Fruit fly (Drosophila melanogaster) whole organism, prepupa: ENCODE data around the gene Mo25.

Experiments
- Blimp-1 ChIP-seq: fragments of 200-800 bp; sonication (Bioruptor generic); optimal IDR thresholded peaks from 3 replicates; lab custom pipeline; 2017; ENCODE audit warnings: missing biosample characterization, missing genetic modification characterization, mild to moderate bottlenecking, moderate library complexity, missing genetic modification reagents
- CG10631 ChIP-seq: fragments of 200-800 bp; sonication (Bioruptor generic); optimal IDR thresholded peaks from 2 replicates; lab custom pipeline; 2016; ENCODE audit warnings: missing biosample characterization, missing genetic modification characterization
- CG11762 ChIP-seq: fragments of 200-800 bp; sonication (Bioruptor generic); optimal IDR thresholded peaks from 3 replicates; lab custom pipeline; 2016; ENCODE audit warnings: missing biosample characterization, missing genetic modification characterization; ENCODE audit not compliant: insufficient read depth
- CG11902 ChIP-seq: fragments of 200-800 bp; sonication (Bioruptor generic); optimal IDR thresholded peaks from 3 replicates; lab custom pipeline; 2016; ENCODE audit warnings: missing biosample characterization, missing genetic modification characterization
- CG15336 ChIP-seq: fragments of 200-800 bp; sonication (Bioruptor generic); IDR thresholded peaks from 2 replicates; pipeline ENCODE4 v1.3.6; 2022; ENCODE audit warnings: missing biosample characterization, missing genetic modification characterization
- CG1621 ChIP-seq: fragments of 200-800 bp; sonication (Bioruptor generic); optimal IDR thresholded peaks from 3 replicates; lab custom pipeline; 2018; ENCODE audit warnings: missing biosample characterization, mild to moderate bottlenecking, missing genetic modification characterization
- CG16779 ChIP-seq: fragments of 200-800 bp; sonication (Bioruptor generic); optimal IDR thresholded peaks from 3 replicates; lab custom pipeline; 2017; ENCODE audit warnings: missing biosample characterization, mild to moderate bottlenecking, missing genetic modification characterization
- CG3032 ChIP-seq: fragments of 200-800 bp; optimal IDR thresholded peaks from 2 replicates; lab custom pipeline; 2019; ENCODE audit warnings: missing biosample characterization, mild to moderate bottlenecking, missing genetic modification characterization, moderate library complexity
- CG31627 ChIP-seq: fragments of 200-800 bp; sonication (Bioruptor generic); optimal IDR thresholded peaks from 3 replicates; lab custom pipeline; 2016; ENCODE audit warnings: missing biosample characterization, missing genetic modification characterization
- CG32006 ChIP-seq: fragments of 200-800 bp; sonication (Bioruptor generic); optimal IDR thresholded peaks from 3 replicates; lab custom pipeline; 2017; ENCODE audit warnings: missing biosample characterization, mild to moderate bottlenecking, missing genetic modification characterization
- CG34406 ChIP-seq: fragments of 200-800 bp; sonication (Bioruptor generic); optimal IDR thresholded peaks from 3 replicates; lab custom pipeline; 2016; ENCODE audit warnings: missing biosample characterization, missing genetic modification characterization
- CG3919 ChIP-seq: fragments of 200-800 bp; sonication (Bioruptor generic); optimal IDR thresholded peaks from 3 replicates; lab custom pipeline; 2016; ENCODE audit warnings: missing biosample characterization, missing genetic modification characterization
- CG4318 ChIP-seq: fragments of 200-800 bp; sonication (Bioruptor generic); optimal IDR thresholded peaks from 3 replicates; lab custom pipeline; 2017; ENCODE audit warnings: missing biosample characterization, mild to moderate bottlenecking, missing genetic modification characterization
- CG6163 ChIP-seq: fragments of 200-800 bp; sonication (Bioruptor generic); IDR thresholded peaks from 3 replicates; pipeline ENCODE4 v1.3.6; 2022; ENCODE audit warnings: missing biosample characterization, missing genetic modification characterization
- CG6276 ChIP-seq: fragments of 200-800 bp; sonication (Bioruptor generic); optimal IDR thresholded peaks from 2 replicates; lab custom pipeline; 2017; ENCODE audit warnings: missing biosample characterization, mild to moderate bottlenecking, missing genetic modification characterization
- CG6792 ChIP-seq: fragments of 200-800 bp; sonication (Bioruptor generic); optimal IDR thresholded peaks from 3 replicates; lab custom pipeline; 2016; ENCODE audit warnings: missing biosample characterization, missing genetic modification characterization
- CG6854 ChIP-seq: fragments of 200-800 bp; sonication (Bioruptor generic); optimal IDR thresholded peaks from 2 replicates; lab custom pipeline; 2017; ENCODE audit warnings: missing biosample characterization, mild to moderate bottlenecking, missing genetic modification characterization
- CG8632 ChIP-seq: fragments of 200-800 bp; sonication (Bioruptor generic); optimal IDR thresholded peaks from 3 replicates; lab custom pipeline; 2016; ENCODE audit warnings: missing biosample characterization, missing genetic modification characterization
- Eip75B ChIP-seq: fragments of 200-800 bp; sonication (Bioruptor generic); optimal IDR thresholded peaks from 3 replicates; lab custom pipeline; 2016; ENCODE audit warnings: missing biosample characterization, missing genetic modification characterization
- Eip78C ChIP-seq: fragments of 200-800 bp; sonication (Bioruptor generic); peaks from one replicate; lab custom pipeline; 2016; ENCODE audit warnings: missing biosample characterization, missing genetic modification characterization
- Eip93F ChIP-seq: fragments of 200-800 bp; sonication (Bioruptor generic); optimal IDR thresholded peaks from 2 replicates; lab custom pipeline; 2016; ENCODE audit warnings: missing biosample characterization, mild to moderate bottlenecking, missing genetic modification characterization
- Ets21C ChIP-seq: fragments of 200-800 bp; sonication (Bioruptor generic); optimal IDR thresholded peaks from 3 replicates; lab custom pipeline; 2016; ENCODE audit warnings: missing biosample characterization, missing genetic modification characterization
- Ets96B ChIP-seq: fragments of 200-800 bp; optimal IDR thresholded peaks from 2 replicates; lab custom pipeline; 2019; ENCODE audit warnings: missing biosample characterization, mild to moderate bottlenecking, missing genetic modification characterization, moderate library complexity
- Hr38 ChIP-seq: sonication (Bioruptor generic); optimal IDR thresholded peaks from 2 replicates; lab custom pipeline; 2016; ENCODE audit warnings: missing biosample characterization, missing genetic modification characterization
- Hr39 ChIP-seq: fragments of 200-800 bp; sonication (Bioruptor generic); optimal IDR thresholded peaks from 2 replicates; lab custom pipeline; 2016; ENCODE audit warnings: missing biosample characterization, missing genetic modification characterization
- Hr4 ChIP-seq: fragments of 200-800 bp; sonication (Bioruptor generic); optimal IDR thresholded peaks from 3 replicates; lab custom pipeline; 2016; ENCODE audit warnings: missing biosample characterization, missing genetic modification characterization
- Lpt ChIP-seq: fragments of 200-800 bp; sonication (Bioruptor generic); optimal IDR thresholded peaks from 3 replicates; lab custom pipeline; 2016; ENCODE audit warnings: missing biosample characterization, missing genetic modification characterization
- Met ChIP-seq: fragments of 200-800 bp; sonication (Bioruptor generic); optimal IDR thresholded peaks from 3 replicates; lab custom pipeline; 2016; ENCODE audit warnings: missing biosample characterization, missing genetic modification characterization
- OdsH ChIP-seq: fragments of 200-800 bp; sonication (Bioruptor generic); optimal IDR thresholded peaks from 3 replicates; lab custom pipeline; 2016; ENCODE audit warnings: missing biosample characterization, missing genetic modification characterization
- Smox ChIP-seq: fragments of 200-800 bp; sonication (Bioruptor generic); optimal IDR thresholded peaks from 3 replicates; lab custom pipeline; 2016; ENCODE audit warnings: missing biosample characterization, missing genetic modification characterization
- Sox102F ChIP-seq: fragments of 200-800 bp; sonication (Bioruptor generic); optimal IDR thresholded peaks from 2 replicates; lab custom pipeline; 2016; ENCODE audit warnings: missing biosample characterization, mild to moderate bottlenecking, missing genetic modification characterization
- Sox14 ChIP-seq: fragments of 200-800 bp; sonication (Bioruptor generic); optimal IDR thresholded peaks from 3 replicates; lab custom pipeline; 2016; ENCODE audit warnings: missing biosample characterization, missing genetic modification characterization
- achi ChIP-seq: fragments of 200-800 bp; sonication (Bioruptor generic); optimal IDR thresholded peaks from 3 replicates; lab custom pipeline; 2016; ENCODE audit warnings: missing biosample characterization, missing genetic modification characterization
- acj6 ChIP-seq: fragments of 200-800 bp; sonication (Bioruptor generic); optimal IDR thresholded peaks from 3 replicates; lab custom pipeline; 2016; ENCODE audit warnings: missing biosample characterization, missing genetic modification characterization
- cyc ChIP-seq: fragments of 200-800 bp; sonication (Bioruptor generic); optimal IDR thresholded peaks from 3 replicates; lab custom pipeline; 2016; ENCODE audit warnings: missing biosample characterization, missing genetic modification characterization
- dsx ChIP-seq: fragments of 200-800 bp; optimal IDR thresholded peaks from 3 replicates; lab custom pipeline; 2019; ENCODE audit warnings: missing biosample characterization, mild to moderate bottlenecking, missing genetic modification characterization, moderate library complexity; ENCODE audit not compliant: poor library complexity, severe bottlenecking
- eg ChIP-seq: fragments of 200-800 bp; sonication (Bioruptor generic); IDR thresholded peaks from 3 replicates; pipeline ENCODE4 v1.3.6; 2022; ENCODE audit warnings: missing biosample characterization, missing genetic modification characterization
- esn ChIP-seq: fragments of 200-800 bp; sonication (Bioruptor generic); optimal IDR thresholded peaks from 2 replicates; lab custom pipeline; 2016; ENCODE audit warnings: missing biosample characterization, mild to moderate bottlenecking, missing genetic modification characterization, moderate library complexity
- fd59A ChIP-seq: fragments of 200-800 bp; sonication (Bioruptor generic); optimal IDR thresholded peaks from 2 replicates; lab custom pipeline; 2017; ENCODE audit warnings: missing biosample characterization, mild to moderate bottlenecking, missing genetic modification characterization, missing genetic modification reagents
- lz ChIP-seq: fragments of 200-800 bp; sonication (Bioruptor generic); optimal IDR thresholded peaks from 3 replicates; lab custom pipeline; 2016; ENCODE audit warnings: missing biosample characterization, missing genetic modification characterization
- net ChIP-seq: fragments of 200-800 bp; sonication (Bioruptor generic); optimal IDR thresholded peaks from 3 replicates; lab custom pipeline; 2016; ENCODE audit warnings: missing biosample characterization, missing genetic modification characterization
- pdm3 ChIP-seq: fragments of 200-800 bp; sonication (Bioruptor generic); optimal IDR thresholded peaks from 3 replicates; lab custom pipeline; 2016; ENCODE audit warnings: missing biosample characterization, missing genetic modification characterization
- svp ChIP-seq: fragments of 200-800 bp; sonication (Bioruptor generic); peaks from one replicate; lab custom pipeline; 2016; ENCODE audit warnings: missing biosample characterization, missing genetic modification characterization
- topi ChIP-seq: fragments of 200-800 bp; sonication (Bioruptor generic); optimal IDR thresholded peaks from 3 replicates; lab custom pipeline; 2016; ENCODE audit warnings: missing biosample characterization, missing genetic modification characterization

The Mo25 gene

DNA sequence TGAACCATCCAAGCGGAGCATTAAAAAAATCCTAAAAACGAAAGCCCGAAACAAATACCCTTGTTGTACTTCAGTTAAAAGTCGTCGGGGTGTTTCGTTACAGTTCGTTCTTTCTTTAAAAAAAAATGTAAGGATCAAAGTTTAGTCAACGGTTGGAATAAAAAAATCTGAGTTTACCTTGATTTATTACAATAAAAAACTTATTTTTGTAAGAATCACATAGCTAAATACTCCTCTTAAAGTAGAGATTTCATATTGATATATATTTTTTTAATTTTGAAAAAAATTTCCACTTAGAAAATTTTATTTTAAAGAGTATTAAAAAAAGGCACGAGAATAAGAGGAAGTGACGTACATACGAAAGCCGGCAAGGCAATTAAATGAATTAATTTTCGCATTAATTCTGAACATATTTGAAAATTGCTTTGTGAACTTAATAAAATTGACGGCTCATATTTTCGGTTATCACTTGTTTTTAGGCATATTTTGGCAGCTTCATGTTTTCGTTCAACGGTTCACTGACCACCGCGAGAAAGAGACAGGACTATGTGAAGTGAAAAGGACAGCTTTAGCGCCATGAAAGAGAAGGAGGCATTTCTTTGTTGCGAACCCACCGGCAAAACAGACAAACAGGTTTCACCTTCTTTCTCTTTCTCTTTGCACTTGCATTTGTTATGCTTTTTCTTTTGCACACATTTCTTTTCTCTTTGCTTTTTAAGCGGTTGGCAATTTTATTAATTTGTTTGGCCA is 23.5 kb upstream of the Mo25 start:
- TF ChIP-seq CG11902 (no peak), net (GFP tag; lab: Kevin White, UChicago) (no peak), CG8632 (peak; percentile 19), CG1621 (tag; lab: Kevin White, UChicago) (no peak), dsx (GFP tag; lab: Kevin White, UChicago) (peak; percentile 53), CG15336 (GFP tag; lab: Robert Waterston, UW) (no peak), CG6276 (GFP tag; lab: Kevin White, UChicago) (peak; percentile 28), Eip93F (GFP tag; lab: Kevin White, UChicago) (no peak), CG6854 (GFP tag; lab: Kevin White, UChicago) (peak; percentile 31), OdsH (GFP tag; lab: Kevin White, UChicago) (peak; percentile 4), CG16779 (tag; lab: Kevin White, UChicago) (no peak), CG6163 (GFP tag; lab: Robert Waterston, UW) (0 out of 3 replicates have a peak, but pooled peaks have one; percentile 3), CG4318 (GFP tag; lab: Kevin White, UChicago) (no peak), CG6792 (peak; percentile 5), acj6 (GFP tag; lab: Kevin White, UChicago) (peak; percentile 7), CG11762 (GFP tag; lab: Kevin White, UChicago) (no peak), cyc (GFP tag; lab: Kevin White, UChicago) (peak; percentile 12), CG34406 (GFP tag; lab: Kevin White, UChicago) (peak; percentile 39), fd59A (GFP tag; lab: Kevin White, UChicago) (no peak), Hr39 (GFP tag; lab: Kevin White, UChicago) (peak; percentile 42), lz (GFP tag; lab: Kevin White, UChicago) (peak; percentile 23), Met (GFP tag; lab: Kevin White, UChicago) (peak; percentile 61), achi (GFP tag; lab: Kevin White, UChicago) (peak; percentile 31), Lpt (GFP tag; lab: Kevin White, UChicago) (no peak), CG31627 (peak; percentile 51), CG32006 (GFP tag; lab: Kevin White, UChicago) (peak; percentile 35), Eip75B (GFP tag; lab: Kevin White, UChicago) (no peak), esn (GFP tag; lab: Kevin White, UChicago) (peak; percentile 71), pdm3 (GFP tag; lab: Kevin White, UChicago) (peak; percentile 14), CG3032 (tag; lab: Kevin White, UChicago) (peak; percentile 18), Sox14 (GFP tag; lab: Kevin White, UChicago) (peak; percentile 80), CG3919 (peak; percentile 24), CG10631 (GFP tag; lab: Kevin White, UChicago) (peak; percentile 19), topi (GFP tag; lab: Kevin White, UChicago) (peak; percentile 45), Hr4 (GFP tag; lab: Kevin White, UChicago) (peak; percentile 31), Hr38 (no peak), Smox (GFP tag; lab: Kevin White, UChicago) (peak; percentile 40), svp (GFP tag; lab: Kevin White, UChicago) (peak; percentile 78), eg (GFP tag; lab: Robert Waterston, UW) (peak; percentile 24; the same call in 1 of the 3 replicates), Blimp-1 (peak; percentile 44), Ets21C (GFP tag; lab: Kevin White, UChicago) (no peak), Ets96B (tag; lab: Kevin White, UChicago) (peak; percentile 8), Sox102F (GFP tag; lab: Kevin White, UChicago) (peak; percentile 55), Eip78C (GFP tag; lab: Kevin White, UChicago) (peak; percentile 69)
